Fruit fly (Drosophila melanogaster): ENCODE data around the gene tx.

The tx gene

dm6 chr3R:26443875-26444511, 3.4 kb downstream of the tx start (continued):
- peak; percentile 72 for TF ChIP-seq CG4424 (GFP tag; optimal IDR thresholded peaks at IDR 0.05)
- peak; percentile 52; the same call in 1 of the 2 replicates for TF ChIP-seq ssp (GFP tag; IDR thresholded peaks at IDR 0.05)
- no peak for TF ChIP-seq CG7963 (GFP tag; IDR thresholded peaks at IDR 0.05; ENCODE audit: partially characterized antibody)
- no peak for TF ChIP-seq CG17912 (GFP tag; optimal IDR thresholded peaks at IDR 0.05)
- peak in 1 of 2 experiments; percentile 76 for TF ChIP-seq Eip74EF (GFP tag; optimal IDR thresholded peaks at IDR 0.05)
- TF ChIP-seq nerfin-1 (tag; optimal IDR thresholded peaks at IDR 0.05), result peak; percentile 74
- no peak; the same call in 2 of the 3 replicates for TF ChIP-seq Aef1 (GFP tag; IDR thresholded peaks at IDR 0.05)
- TF ChIP-seq CG10147 (GFP tag; optimal IDR thresholded peaks at IDR 0.05), result peak; percentile 60
- no peak for TF ChIP-seq CG4360 (GFP tag; IDR thresholded peaks at IDR 0.05)
- TF ChIP-seq Asciz (GFP tag; optimal IDR thresholded peaks at IDR 0.05), result peak; percentile 70
- peak; percentile 4 for TF ChIP-seq CG17802 (tag; optimal IDR thresholded peaks at IDR 0.05)
- TF ChIP-seq Opbp (GFP tag; IDR thresholded peaks at IDR 0.05; ENCODE audit: partially characterized antibody), result no peak
- no peak for TF ChIP-seq Elba2 (GFP tag; optimal IDR thresholded peaks at IDR 0.05)
- no peak for TF ChIP-seq CG2199 (GFP tag; IDR thresholded peaks at IDR 0.05)
- peak; percentile 65 for TF ChIP-seq CG6689 (GFP tag; IDR thresholded peaks at IDR 0.05)
- peak; percentile 67 for TF ChIP-seq CG10267 (tag; optimal IDR thresholded peaks at IDR 0.05)
- TF ChIP-seq CG11398 (GFP tag; optimal IDR thresholded peaks at IDR 0.05), result no peak
- 0 out of 2 replicates have a peak, but pooled peaks have one; percentile 34 for TF ChIP-seq E2f1 (GFP tag; IDR thresholded peaks at IDR 0.05)
- peak; percentile 55 for TF ChIP-seq tgo (GFP tag; IDR thresholded peaks at IDR 0.05)
- TF ChIP-seq CG10209 (GFP tag; optimal IDR thresholded peaks at IDR 0.05), result peak; percentile 39
- TF ChIP-seq CG4820 (GFP tag; optimal IDR thresholded peaks at IDR 0.05), result no peak
- peak; percentile 49 for TF ChIP-seq run (tag; optimal IDR thresholded peaks at IDR 0.05)
- peak; percentile 89 for TF ChIP-seq nmo (GFP tag; optimal IDR thresholded peaks at IDR 0.05)
- TF ChIP-seq ttk (GFP tag; IDR thresholded peaks at IDR 0.05), result 0 out of 2 replicates have a peak, but pooled peaks have one; percentile 36
- TF ChIP-seq Six4 (GFP tag; optimal IDR thresholded peaks at IDR 0.05), result peak; percentile 31
- peak; percentile 35 for TF ChIP-seq CG18476 (GFP tag; optimal IDR thresholded peaks at IDR 0.05)
- 0 out of 2 replicates have a peak, but pooled peaks have one; percentile 19 for TF ChIP-seq Nf-YA (GFP tag; IDR thresholded peaks at IDR 0.05)
- peak; percentile 52 for TF ChIP-seq CG11723 (GFP tag; optimal IDR thresholded peaks at IDR 0.05)
- TF ChIP-seq pho (GFP tag; optimal IDR thresholded peaks at IDR 0.05), result no peak
- TF ChIP-seq ci (GFP tag; IDR thresholded peaks at IDR 0.05), result 0 out of 3 replicates have a peak, but pooled peaks have one; percentile 20
- TF ChIP-seq CG1602 (GFP tag; optimal IDR thresholded peaks at IDR 0.05), result peak; percentile 0
- TF ChIP-seq Doc3 (GFP tag; IDR thresholded peaks at IDR 0.05; ENCODE audit: partially characterized antibody), result no peak
- no peak for TF ChIP-seq CG14014 (GFP tag; IDR thresholded peaks at IDR 0.05)
- TF ChIP-seq CG34376 (GFP tag; optimal IDR thresholded peaks at IDR 0.05), result no peak
- peak; percentile 46; the same call in 1 of the 3 replicates for TF ChIP-seq CG34422 (GFP tag; IDR thresholded peaks at IDR 0.05)
- peak; percentile 55; the same call in 1 of the 2 replicates for TF ChIP-seq HLH3B (GFP tag; IDR thresholded peaks at IDR 0.05)
- TF ChIP-seq seq (GFP tag; IDR thresholded peaks at IDR 0.05), result 0 out of 2 replicates have a peak, but pooled peaks have one; percentile 17
- TF ChIP-seq lmd (GFP tag; IDR thresholded peaks at IDR 0.05), result peak; percentile 53
- peak; percentile 19 for TF ChIP-seq CG8281 (tag; optimal IDR thresholded peaks at IDR 0.05)
- TF ChIP-seq zen (tag; optimal IDR thresholded peaks at IDR 0.05), result peak; percentile 15
- no peak for TF ChIP-seq CG2889 (GFP tag; IDR thresholded peaks at IDR 0.05)
- peak in 1 of 2 experiments; percentile 61 for TF ChIP-seq bsh (GFP tag; optimal IDR thresholded peaks at IDR 0.05)
- TF ChIP-seq HLH54F (GFP tag; optimal IDR thresholded peaks at IDR 0.05), result no peak
- peak; percentile 41 for TF ChIP-seq CG6654 (GFP tag; optimal IDR thresholded peaks at IDR 0.05)
